Fruit fly (Drosophila melanogaster): ENCODE data around the gene CG14563.

The CG14563 gene

DNA sequence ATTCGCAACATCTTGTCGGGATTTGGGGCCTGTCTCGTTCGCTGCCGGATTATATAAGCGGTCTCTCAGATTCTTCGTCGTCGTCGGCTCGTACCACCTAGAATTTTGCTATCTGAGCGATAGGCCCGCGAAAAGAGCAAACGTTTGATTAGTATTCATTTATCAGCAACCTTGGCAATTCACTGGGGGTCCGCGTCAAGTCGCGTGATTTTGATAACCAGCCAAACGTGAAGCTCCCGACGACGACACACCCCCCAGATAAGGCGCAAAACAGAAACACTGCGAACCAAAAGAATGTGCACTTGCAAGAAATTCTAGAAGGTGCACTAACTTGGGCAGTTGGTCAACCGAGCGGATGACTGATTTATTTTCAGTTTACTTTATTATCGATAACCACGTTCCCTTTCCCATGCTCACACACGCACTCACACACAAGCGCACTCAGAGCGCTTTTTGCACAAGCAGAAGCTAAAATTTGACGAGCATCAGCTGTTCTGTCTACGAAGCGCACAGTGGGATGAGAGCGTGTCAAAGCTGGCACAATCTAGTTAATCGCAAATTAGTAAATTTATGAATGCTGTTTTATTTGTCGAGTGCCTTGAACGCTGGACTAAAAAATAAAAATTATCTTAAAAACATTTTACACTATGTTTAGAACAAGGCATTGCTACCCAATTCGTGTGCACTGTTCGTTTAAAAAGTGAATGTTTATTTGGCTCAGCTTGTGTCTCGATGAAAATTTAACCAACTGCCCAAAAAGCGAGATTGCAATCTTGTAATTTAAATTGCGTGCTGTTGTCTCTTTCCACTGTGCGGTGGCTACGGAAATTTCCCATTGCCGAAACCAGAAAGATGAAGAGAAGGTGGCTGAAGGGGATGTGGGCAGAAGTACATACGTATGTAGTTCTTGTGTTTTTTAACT is 2.2 kb downstream of the CG14563 start (continued):
- peak; percentile 68 for TF ChIP-seq CG15696 (tag; optimal IDR thresholded peaks at IDR 0.05)
- TF ChIP-seq unc-4 (GFP tag; IDR thresholded peaks at IDR 0.05; ENCODE audit: partially characterized antibody), result no peak
- peak; percentile 65; the same call in 1 of the 2 replicates for TF ChIP-seq dan (GFP tag; IDR thresholded peaks at IDR 0.05)
- TF ChIP-seq NfI (GFP tag; optimal IDR thresholded peaks at IDR 0.05), result peak; percentile 94
- peak; percentile 90 for TF ChIP-seq btn (GFP tag; optimal IDR thresholded peaks at IDR 0.05)
- TF ChIP-seq yki (optimal IDR thresholded peaks at IDR 0.05), result no peak
- TF ChIP-seq jigr1 (GFP tag; IDR thresholded peaks at IDR 0.05), result peak; percentile 89
- TF ChIP-seq CG12744 (GFP tag; optimal IDR thresholded peaks at IDR 0.05), result peak; percentile 91
- TF ChIP-seq Hr78 (GFP tag; optimal IDR thresholded peaks at IDR 0.05), result peak in 1 of 2 experiments; percentile 77
- peak; percentile 65; the same call in 1 of the 2 replicates for TF ChIP-seq Lim3 (GFP tag; IDR thresholded peaks at IDR 0.05)
- TF ChIP-seq sna (GFP tag; IDR thresholded peaks at IDR 0.05; ENCODE audit: partially characterized antibody), result peak; percentile 44; the same call in 1 of the 2 replicates
- TF ChIP-seq CG10959 (GFP tag; IDR thresholded peaks at IDR 0.05), result peak; percentile 79
- TF ChIP-seq YL-1 (GFP tag; optimal IDR thresholded peaks at IDR 0.05), result peak; percentile 63
- TF ChIP-seq gem (tag; optimal IDR thresholded peaks at IDR 0.05), result peak; percentile 96
- TF ChIP-seq cwo (GFP tag; optimal IDR thresholded peaks at IDR 0.05), result peak; percentile 99
- TF ChIP-seq caup (GFP tag; optimal IDR thresholded peaks at IDR 0.05; ENCODE audit: severe bottlenecking), result peak; percentile 91
- TF ChIP-seq Xbp1 (GFP tag; optimal IDR thresholded peaks at IDR 0.05), result peak; percentile 92
- no peak for TF ChIP-seq hth (optimal IDR thresholded peaks at IDR 0.05)
- no peak for TF ChIP-seq CG15479 (GFP tag; optimal IDR thresholded peaks at IDR 0.05)
- TF ChIP-seq Sry-δ (GFP tag; optimal IDR thresholded peaks at IDR 0.05), result peak; percentile 64
- TF ChIP-seq slp2 (GFP tag; optimal IDR thresholded peaks at IDR 0.05), result peak; percentile 95
- peak; percentile 87 for TF ChIP-seq nerfin-1 (tag; optimal IDR thresholded peaks at IDR 0.05)
- peak; percentile 93 for TF ChIP-seq pho (GFP tag; optimal IDR thresholded peaks at IDR 0.05)
- peak; percentile 99 for TF ChIP-seq Med (GFP tag)
- peak; percentile 88 for TF ChIP-seq CG10366 (GFP tag; IDR thresholded peaks at IDR 0.05)
- peak; percentile 9 for TF ChIP-seq CG9797 (GFP tag; optimal IDR thresholded peaks at IDR 0.05)
- peak; percentile 95 for TF ChIP-seq vvl (GFP tag; IDR thresholded peaks at IDR 0.05)
- peak; percentile 95 for TF ChIP-seq nau (GFP tag; optimal IDR thresholded peaks at IDR 0.05)
- peak; percentile 89 for TF ChIP-seq CG17385 (GFP tag; optimal IDR thresholded peaks at IDR 0.05)
- peak; percentile 93 for TF ChIP-seq Atf-2 (GFP tag; optimal IDR thresholded peaks at IDR 0.05)
- TF ChIP-seq CTCF (GFP tag; optimal IDR thresholded peaks at IDR 0.05), result peak; percentile 63
- peak; percentile 87 to 92 for TF ChIP-seq chif (GFP tag; optimal IDR thresholded peaks at IDR 0.05)
- TF ChIP-seq stwl (tag; optimal IDR thresholded peaks at IDR 0.05), result peak; percentile 3
- peak; percentile 94 for TF ChIP-seq CG13424 (tag; optimal IDR thresholded peaks at IDR 0.05)
- TF ChIP-seq Ssrp (tag; optimal IDR thresholded peaks at IDR 0.05), result peak; percentile 91
- TF ChIP-seq CG8089 (GFP tag; optimal IDR thresholded peaks at IDR 0.05), result peak; percentile 84
- TF ChIP-seq CG34224 (GFP tag; IDR thresholded peaks at IDR 0.05; ENCODE audit: partially characterized antibody), result no peak
- peak; percentile 78 for TF ChIP-seq Vsx1 (GFP tag; optimal IDR thresholded peaks at IDR 0.05)
- 0 out of 2 replicates have a peak, but pooled peaks have one; percentile 13 for TF ChIP-seq Bgb (GFP tag; IDR thresholded peaks at IDR 0.05; ENCODE audit: partially characterized antibody)
- peak; percentile 89 for TF ChIP-seq Aef1 (GFP tag; IDR thresholded peaks at IDR 0.05)
- TF ChIP-seq CG10267 (tag; optimal IDR thresholded peaks at IDR 0.05), result peak; percentile 84
- peak; percentile 93 for TF ChIP-seq pb (GFP tag; optimal IDR thresholded peaks at IDR 0.05)
- peak; percentile 85 for TF ChIP-seq Taf1 (GFP tag; IDR thresholded peaks at IDR 0.05)
- no peak for TF ChIP-seq Kr (GFP tag; optimal IDR thresholded peaks at IDR 0.05)
- peak; percentile 85 for TF ChIP-seq tup (GFP tag; optimal IDR thresholded peaks at IDR 0.05)
- peak; percentile 91 for TF ChIP-seq Hr3 (GFP tag; optimal IDR thresholded peaks at IDR 0.05)
- TF ChIP-seq Sox100B (GFP tag; optimal IDR thresholded peaks at IDR 0.05), result peak; percentile 97

Data from whole organism, embryonic.